Fruit fly (Drosophila melanogaster) whole organism, wandering third instar larva: ENCODE results near the gene CG11555.

Source experiments
- Abd-B ChIP-seq: fragments of >200 bp; optimal IDR thresholded peaks from 2 replicates; lab custom pipeline; 2017; ENCODE audit warnings: missing biosample characterization, missing genetic modification characterization
- CG32264 ChIP-seq: fragments of 200-800 bp; sonication (Bioruptor generic); optimal IDR thresholded peaks from 2 replicates; lab custom pipeline; 2016; ENCODE audit warnings: missing biosample characterization, missing genetic modification characterization
- CG9705 ChIP-seq: fragments of 200-800 bp; sonication (Bioruptor generic); optimal IDR thresholded peaks from 2 replicates; lab custom pipeline; 2018; ENCODE audit warnings: missing biosample characterization, mild to moderate bottlenecking, missing genetic modification characterization
- CrebA ChIP-seq: fragments of 200-800 bp; sonication (Bioruptor generic); optimal IDR thresholded peaks from 2 replicates; lab custom pipeline; 2016; ENCODE audit warnings: missing biosample characterization, mild to moderate bottlenecking, missing genetic modification characterization, borderline replicate concordance
- Dfd ChIP-seq: fragments of >200 bp; optimal IDR thresholded peaks from 2 replicates; lab custom pipeline; 2017; ENCODE audit warnings: missing biosample characterization, missing genetic modification characterization
- Dif ChIP-seq: fragments of 200-275, 200-300 bp; sonication (Bioruptor generic); optimal IDR thresholded peaks from 2 replicates; lab custom pipeline; 2018; ENCODE audit warnings: missing biosample characterization, missing genetic modification characterization; ENCODE audit not compliant: partially characterized antibody
- GATAd ChIP-seq: sonication (Bioruptor generic); optimal IDR thresholded peaks from 2 replicates; lab custom pipeline; 2016; ENCODE audit warnings: missing biosample characterization, missing genetic modification characterization
- HLH106 ChIP-seq: fragments of 200-800 bp; optimal IDR thresholded peaks from 3 replicates; lab custom pipeline; 2019; ENCODE audit warnings: missing biosample characterization, mild to moderate bottlenecking, missing genetic modification characterization, moderate library complexity
- Hnf4 ChIP-seq: fragments of 200-800 bp; sonication (Bioruptor generic); optimal IDR thresholded peaks from 2 replicates; lab custom pipeline; 2016; ENCODE audit warnings: missing biosample characterization, mild to moderate bottlenecking, missing genetic modification characterization
- Hr78 ChIP-seq: fragments of >200 bp; optimal IDR thresholded peaks from 2 replicates; lab custom pipeline; 2017; ENCODE audit warnings: missing biosample characterization, missing genetic modification characterization
- Hr83 ChIP-seq: fragments of 200-300 bp; sonication (Bioruptor generic); optimal IDR thresholded peaks from 2 replicates; lab custom pipeline; 2016; ENCODE audit warnings: missing biosample characterization, mild to moderate bottlenecking, missing genetic modification characterization, moderate library complexity; ENCODE audit not compliant: poor library complexity, severe bottlenecking
- Jra ChIP-seq: sonication (Bioruptor generic); optimal IDR thresholded peaks from 2 replicates; lab custom pipeline; 2016; ENCODE audit warnings: missing biosample characterization, missing genetic modification characterization
- Mio ChIP-seq: sonication (Bioruptor generic); optimal IDR thresholded peaks from 2 replicates; lab custom pipeline; 2016; ENCODE audit warnings: missing biosample characterization, missing genetic modification characterization
- Myc ChIP-seq: fragments of >200 bp; optimal IDR thresholded peaks from 2 replicates; lab custom pipeline; 2017
- N ChIP-seq: fragments of >200 bp; optimal IDR thresholded peaks from 2 replicates; lab custom pipeline; 2018; ENCODE audit warnings: missing biosample characterization, missing external identifiers, missing genetic modification characterization
- OdsH ChIP-seq: fragments of 200-800 bp; sonication (Bioruptor generic); optimal IDR thresholded peaks from 2 replicates; lab custom pipeline; 2016; ENCODE audit warnings: missing biosample characterization, mild to moderate bottlenecking, missing genetic modification characterization
- Rel ChIP-seq, 2 experiments: fragments of 200-800 bp; sonication (Bioruptor generic) in 1 of 2; optimal IDR thresholded peaks; 2 replicates in 1 of 2; 3 replicates in 1 of 2; lab custom pipeline; 2016 to 2019; ENCODE audit warnings: mild to moderate bottlenecking in 2 of 2, missing biosample characterization in 2 of 2, missing genetic modification characterization in 2 of 2, moderate library complexity in 1 of 2
- Sp1 ChIP-seq: fragments of 200-800 bp; sonication (Bioruptor generic); optimal IDR thresholded peaks from 3 replicates; lab custom pipeline; 2019; ENCODE audit warnings: missing biosample characterization, mild to moderate bottlenecking, missing genetic modification characterization, moderate library complexity
- Vsx2 ChIP-seq: fragments of 200-300, 225-300 bp; sonication (Bioruptor generic); optimal IDR thresholded peaks from 2 replicates; lab custom pipeline; 2018; ENCODE audit warnings: missing biosample characterization, missing genetic modification characterization; ENCODE audit not compliant: partially characterized antibody
- br ChIP-seq: fragments of 200-800 bp; sonication (Bioruptor generic); optimal IDR thresholded peaks from 2 replicates; lab custom pipeline; 2016; ENCODE audit warnings: missing biosample characterization, missing genetic modification characterization
- brk ChIP-seq: fragments of 200-800 bp; sonication (Bioruptor generic); optimal IDR thresholded peaks from 2 replicates; lab custom pipeline; 2016; ENCODE audit warnings: missing biosample characterization, mild to moderate bottlenecking, missing genetic modification characterization
- dl ChIP-seq, 2 experiments: fragments of 175-275, 200-275 bp in 1 of 2; fragments of 200-275 bp in 1 of 2; sonication (Bioruptor generic); optimal IDR thresholded peaks; lab custom pipeline; 2018; ENCODE audit warnings: mild to moderate bottlenecking in 2 of 2, missing biosample characterization in 2 of 2, missing genetic modification characterization in 2 of 2, moderate library complexity in 2 of 2; ENCODE audit not compliant: partially characterized antibody in 2 of 2, insufficient read depth in 1 of 2
- dmrt93B ChIP-seq: fragments of 200-800 bp; sonication (Bioruptor generic); optimal IDR thresholded peaks from 2 replicates; lab custom pipeline; 2018; ENCODE audit warnings: missing biosample characterization, mild to moderate bottlenecking, missing genetic modification characterization
- dsf ChIP-seq: sonication (Bioruptor generic); optimal IDR thresholded peaks from 2 replicates; lab custom pipeline; 2016; ENCODE audit warnings: missing biosample characterization, missing genetic modification characterization, borderline replicate concordance
- ey ChIP-seq: fragments of 200-800 bp; sonication (Bioruptor generic); optimal IDR thresholded peaks from 2 replicates; lab custom pipeline; 2016; ENCODE audit warnings: missing biosample characterization, missing genetic modification characterization
- foxo ChIP-seq, 2 experiments: fragments of 200-800 bp; sonication (Bioruptor generic); optimal IDR thresholded peaks; 2 replicates in 1 of 2; 3 replicates in 1 of 2; lab custom pipeline; 2016 to 2017; ENCODE audit warnings: missing biosample characterization in 2 of 2, missing genetic modification characterization in 2 of 2
- fru ChIP-seq: fragments of 200-800 bp; sonication (Bioruptor generic); optimal IDR thresholded peaks from 3 replicates; lab custom pipeline; 2016; ENCODE audit warnings: missing biosample characterization, mild to moderate bottlenecking, missing genetic modification characterization
- h ChIP-seq: fragments of 200-800 bp; sonication (Bioruptor generic); optimal IDR thresholded peaks from 3 replicates; lab custom pipeline; 2016; ENCODE audit warnings: missing biosample characterization, mild to moderate bottlenecking, missing genetic modification characterization
- jim ChIP-seq: fragments of 175-275, 200-325 bp; sonication (Bioruptor generic); optimal IDR thresholded peaks from 2 replicates; lab custom pipeline; 2016; ENCODE audit warnings: missing biosample characterization, mild to moderate bottlenecking, missing genetic modification characterization
- lola ChIP-seq: fragments of >200 bp; optimal IDR thresholded peaks from 2 replicates; lab custom pipeline; 2017; ENCODE audit warnings: missing biosample characterization, missing genetic modification characterization
- pan ChIP-seq: fragments of >200 bp; optimal IDR thresholded peaks from 2 replicates; lab custom pipeline; 2017
- psq ChIP-seq: fragments of 200-800 bp; sonication (Bioruptor generic); optimal IDR thresholded peaks from 3 replicates; lab custom pipeline; 2017; ENCODE audit warnings: missing biosample characterization, mild to moderate bottlenecking, missing genetic modification characterization, moderate library complexity
- rgr ChIP-seq: fragments of 200-800 bp; sonication (Bioruptor generic); optimal IDR thresholded peaks from 3 replicates; lab custom pipeline; 2016; ENCODE audit warnings: missing biosample characterization, mild to moderate bottlenecking, missing genetic modification characterization
- sage ChIP-seq: fragments of 200-800 bp; sonication (Bioruptor generic); optimal IDR thresholded peaks from 2 replicates; lab custom pipeline; 2016; ENCODE audit warnings: missing biosample characterization, mild to moderate bottlenecking, missing genetic modification characterization
- sv ChIP-seq: fragments of 200-800 bp; sonication (Bioruptor generic); optimal IDR thresholded peaks from 3 replicates; lab custom pipeline; 2016; ENCODE audit warnings: missing biosample characterization, missing genetic modification characterization
- tai ChIP-seq: sonication (Bioruptor generic); optimal IDR thresholded peaks from 2 replicates; lab custom pipeline; 2016; ENCODE audit warnings: missing biosample characterization, missing genetic modification characterization
- usp ChIP-seq: fragments of >200 bp; optimal IDR thresholded peaks from 2 replicates; lab custom pipeline; 2017; ENCODE audit warnings: missing biosample characterization, missing genetic modification characterization
- woc ChIP-seq: sonication (Bioruptor generic); optimal IDR thresholded peaks from 2 replicates; lab custom pipeline; 2016; ENCODE audit warnings: missing biosample characterization, mild to moderate bottlenecking, missing genetic modification characterization

The CG11555 gene

dm6 chr2L:273603-274002 is at the start of gene CG11555, which contains the start of gene mbm:
Gene CG11555, plus strand, starts transcription at chr2L:273836.
Gene mbm, minus strand, starts transcription at chr2L:273715.
- TF ChIP-seq Hr78 (GFP tag; lab: Kevin White, UChicago) (no peak), HLH106 (tag; lab: Kevin White, UChicago) (peak; percentile 56), Sp1 (peak; percentile 40), dmrt93B (GFP tag; lab: Kevin White, UChicago) (no peak), Hr83 (GFP tag; lab: Kevin White, UChicago) (no peak), woc (GFP tag; lab: Kevin White, UChicago) (no peak), fru (GFP tag; lab: Kevin White, UChicago) (no peak), Myc (lab: Kevin White, UChicago) (peak; percentile 94), Rel (GFP tag; optimal IDR thresholded peaks at IDR 0.05; lab: Kevin White, UChicago) (no peak), Rel (tag; optimal IDR thresholded peaks at IDR 0.05; lab: Kevin White, UChicago) (peak; percentile 6), Vsx2 (GFP tag; lab: Kevin White, UChicago) (no peak), dsf (no peak)

- TF ChIP-seq psq (GFP tag; lab: Kevin White, UChicago) = peak; percentile 17
- TF ChIP-seq GATAd (GFP tag; lab: Kevin White, UChicago) = no peak
Measured at dm6 chr2L:223867-224598, 49.6 kb upstream of the CG11555 start.

- no peak for TF ChIP-seq GATAd (GFP tag; lab: Kevin White, UChicago)
- TF ChIP-seq Vsx2 (GFP tag; lab: Kevin White, UChicago) = no peak
- TF ChIP-seq N (GFP tag; lab: Kevin White, UChicago) = no peak
- peak; percentile 71 for TF ChIP-seq CG9705
- no peak for TF ChIP-seq usp (GFP tag; lab: Kevin White, UChicago)
- TF ChIP-seq HLH106 (tag; lab: Kevin White, UChicago) = peak; percentile 87
- peak in 1 of 2 experiments; percentile 92 for TF ChIP-seq foxo (GFP tag; optimal IDR thresholded peaks at IDR 0.05; lab: Kevin White, UChicago)
- TF ChIP-seq br = peak; percentile 87
- no peak for TF ChIP-seq Dfd (GFP tag; lab: Kevin White, UChicago)
- peak; percentile 92 for TF ChIP-seq fru (GFP tag; lab: Kevin White, UChicago)
- peak; percentile 30 for TF ChIP-seq CG32264 (GFP tag; lab: Kevin White, UChicago)
- no peak for TF ChIP-seq CrebA
- TF ChIP-seq woc (GFP tag; lab: Kevin White, UChicago) = peak; percentile 96
- peak; percentile 62 for TF ChIP-seq brk (GFP tag; lab: Kevin White, UChicago)
- TF ChIP-seq dl (GFP tag; optimal IDR thresholded peaks at IDR 0.05; lab: Kevin White, UChicago; ENCODE audit: insufficient read depth in 1 of 2, partially characterized antibody in 2 of 2) = no peak
- no peak for TF ChIP-seq dsf
- peak; percentile 57 for TF ChIP-seq Myc (lab: Kevin White, UChicago)
- peak; percentile 79 for TF ChIP-seq Hnf4 (GFP tag; lab: Kevin White, UChicago)
- TF ChIP-seq Jra (GFP tag; lab: Kevin White, UChicago) = peak; percentile 53
- peak; percentile 52 for TF ChIP-seq tai (GFP tag; lab: Kevin White, UChicago)
- peak; percentile 73 for TF ChIP-seq sage (GFP tag; lab: Kevin White, UChicago)
- peak; percentile 87 for TF ChIP-seq ey (GFP tag; lab: Kevin White, UChicago)
- TF ChIP-seq h (GFP tag; lab: Kevin White, UChicago) = peak; percentile 90
- TF ChIP-seq Dif (GFP tag; lab: Kevin White, UChicago) = peak; percentile 34
- no peak for TF ChIP-seq Abd-B (GFP tag; lab: Kevin White, UChicago)
- no peak for TF ChIP-seq Mio (GFP tag; lab: Kevin White, UChicago)
- TF ChIP-seq dmrt93B (GFP tag; lab: Kevin White, UChicago) = peak; percentile 58
- no peak for TF ChIP-seq Rel (GFP tag; optimal IDR thresholded peaks at IDR 0.05; lab: Kevin White, UChicago)
- peak; percentile 88 for TF ChIP-seq Rel (tag; optimal IDR thresholded peaks at IDR 0.05; lab: Kevin White, UChicago)
- no peak for TF ChIP-seq pan (lab: Kevin White, UChicago)
- TF ChIP-seq rgr (GFP tag; lab: Kevin White, UChicago) = peak; percentile 86
- peak; percentile 87 for TF ChIP-seq Sp1
- TF ChIP-seq sv = peak; percentile 47
- peak; percentile 94 for TF ChIP-seq psq (GFP tag; lab: Kevin White, UChicago)
- no peak for TF ChIP-seq Hr78 (GFP tag; lab: Kevin White, UChicago)
- TF ChIP-seq jim (GFP tag; lab: Kevin White, UChicago) = no peak
- TF ChIP-seq OdsH (GFP tag; lab: Kevin White, UChicago) = peak; percentile 84
- peak; percentile 47 for TF ChIP-seq Hr83 (GFP tag; lab: Kevin White, UChicago)
- no peak for TF ChIP-seq lola
Measured at dm6 chr2L:224599-225385, 48.8 kb upstream of the CG11555 start.
